Worm (Caenorhabditis elegans) whole organism, L4 larva: Measurements from ENCODE around the gene Y6E2A.1.
"Not testable (repeated sequence)": the region's sequence is repeated elsewhere in the genome, so short reads cannot be mapped to it uniquely, and the experiment has no call there.

ENCODE experiments used
- F26F4.8 ChIP-seq: fragments of 200-800 bp; sonication (Bioruptor generic); conservative IDR thresholded peaks from 2 replicates; pipeline ENCODE4 v1.3.6; 2022; ENCODE audit warnings: missing genetic modification characterization, missing compliant biosample characterization
- F44E2.7 ChIP-seq: fragments of 200-800 bp; sonication (Bioruptor generic); IDR thresholded peaks from 2 replicates; pipeline ENCODE4 v2.1.2; 2022; ENCODE audit warnings: missing genetic modification characterization, missing compliant biosample characterization
- F49E8.2 ChIP-seq: sonication (generic microtip); optimal IDR thresholded peaks from 2 replicates; lab custom pipeline; 2016; ENCODE audit warnings: missing compliant biosample characterization, mild to moderate bottlenecking, missing genetic modification characterization, borderline replicate concordance
- T20F7.1 ChIP-seq: fragments of 200-800 bp; sonication (Bioruptor generic); optimal IDR thresholded peaks from 2 replicates; lab custom pipeline; 2018; ENCODE audit warnings: mild to moderate bottlenecking, missing genetic modification characterization, missing compliant biosample characterization
- T26A8.4 ChIP-seq: fragments of 200-800 bp; sonication (Bioruptor generic); IDR thresholded peaks from 2 replicates; pipeline ENCODE4 v1.3.6; 2022; ENCODE audit warnings: missing genetic modification characterization, missing compliant biosample characterization
- Y48G9A.11 ChIP-seq: fragments of 200-800 bp; sonication (Bioruptor generic); IDR thresholded peaks from 2 replicates; pipeline ENCODE4 v1.3.6; 2022; ENCODE audit warnings: missing genetic modification reagents, missing genetic modification characterization, missing compliant biosample characterization
- Y75B8A.6 ChIP-seq: fragments of 200-800 bp; sonication (Bioruptor generic); IDR thresholded peaks from 2 replicates; pipeline ENCODE4 v1.3.6; 2022; ENCODE audit warnings: missing genetic modification reagents, missing genetic modification characterization, missing compliant biosample characterization
- arid-1 ChIP-seq: fragments of 200-800 bp; sonication (Bioruptor generic); conservative IDR thresholded peaks from 2 replicates; pipeline ENCODE4 v1.3.6; 2022; ENCODE audit warnings: missing genetic modification reagents, missing genetic modification characterization, missing compliant biosample characterization
- attf-4 ChIP-seq: sonication (generic microtip); optimal IDR thresholded peaks from 3 replicates; lab custom pipeline; 2017; ENCODE audit warnings: missing biosample characterization, missing genetic modification characterization
- ceh-62 ChIP-seq: sonication (generic microtip); optimal IDR thresholded peaks from 2 replicates; lab custom pipeline; 2017; ENCODE audit warnings: missing biosample characterization, missing genetic modification characterization
- ceh-82 ChIP-seq: sonication (generic microtip); optimal IDR thresholded peaks from 2 replicates; lab custom pipeline; 2017; ENCODE audit warnings: missing biosample characterization, missing genetic modification characterization
- dpl-1 ChIP-seq: fragments of 150-350 bp; optimal IDR thresholded peaks from 2 replicates; lab custom pipeline; 2014; ENCODE audit warnings: missing biosample characterization, missing genetic modification reagents, missing genetic modification characterization
- egl-27 ChIP-seq: sonication (generic microtip); optimal IDR thresholded peaks from 3 replicates; lab custom pipeline; 2017; ENCODE audit warnings: missing biosample characterization, missing genetic modification reagents, missing genetic modification characterization
- fkh-10 ChIP-seq: fragments of 150-350 bp; optimal IDR thresholded peaks from 2 replicates; lab custom pipeline; 2014; ENCODE audit warnings: missing biosample characterization, missing genetic modification reagents, missing genetic modification characterization
- hif-1 ChIP-seq, 2 experiments: sonication (generic microtip); optimal IDR thresholded peaks; 2 replicates each; lab custom pipeline; 2016 to 2017; ENCODE audit warnings: missing compliant biosample characterization in 2 of 2, missing genetic modification characterization in 2 of 2, missing genetic modification reagents in 2 of 2, missing genotype in 2 of 2, mild to moderate bottlenecking in 1 of 2
- hlh-30 ChIP-seq: sonication (generic microtip); optimal IDR thresholded peaks from 2 replicates; lab custom pipeline; 2017; ENCODE audit warnings: antibody characterized with exemption, mild to moderate bottlenecking, missing genetic modification characterization, missing compliant biosample characterization; ENCODE audit not compliant: insufficient read depth
- jun-1 ChIP-seq: fragments of 150-350 bp; optimal IDR thresholded peaks from 2 replicates; lab custom pipeline; 2014; ENCODE audit warnings: missing biosample characterization, missing genetic modification reagents, missing genetic modification characterization
- lin-29 ChIP-seq: fragments of 200-800 bp; sonication (Bioruptor generic); IDR thresholded peaks from 2 replicates; pipeline ENCODE4 v1.3.6; 2022; ENCODE audit warnings: missing genetic modification reagents, missing genetic modification characterization, missing compliant biosample characterization
- lin-38 ChIP-seq: fragments of 200-800 bp; sonication (Bioruptor generic); IDR thresholded peaks from 2 replicates; pipeline ENCODE4 v1.3.6; 2022; ENCODE audit warnings: missing genetic modification reagents, missing genetic modification characterization, missing compliant biosample characterization
- lir-3 ChIP-seq: sonication (generic microtip); optimal IDR thresholded peaks from 2 replicates; lab custom pipeline; 2016; ENCODE audit warnings: mild to moderate bottlenecking, missing genetic modification characterization, missing compliant biosample characterization
- madf-5 ChIP-seq, 2 experiments: fragments of 200-800 bp; sonication (Bioruptor generic); IDR thresholded peaks; 2 replicates each; pipeline ENCODE4 v1.3.6; 2022; ENCODE audit warnings: missing compliant biosample characterization in 2 of 2, missing genetic modification characterization in 2 of 2
- mdt-29 ChIP-seq: fragments of 200-800 bp; sonication (Bioruptor generic); IDR thresholded peaks from 2 replicates; pipeline ENCODE4 v1.3.6; 2022; ENCODE audit warnings: missing genetic modification reagents, missing genetic modification characterization, missing compliant biosample characterization
- mep-1 ChIP-seq: fragments of 150-350 bp; sonication (generic microtip); optimal IDR thresholded peaks from 3 replicates; lab custom pipeline; 2014; ENCODE audit warnings: missing biosample characterization, missing genetic modification characterization
- mxl-2 ChIP-seq: fragments of 200-800 bp; sonication (Bioruptor generic); conservative IDR thresholded peaks from 2 replicates; pipeline ENCODE4 v1.3.6; 2022; ENCODE audit warnings: missing genetic modification reagents, missing genetic modification characterization, missing compliant biosample characterization
- mxl-3 ChIP-seq: fragments of 200-800 bp; sonication (Bioruptor generic); optimal IDR thresholded peaks from 2 replicates; lab custom pipeline; 2018; ENCODE audit warnings: mild to moderate bottlenecking, missing genetic modification characterization, missing compliant biosample characterization
- nhr-25 ChIP-seq: sonication (generic microtip); optimal IDR thresholded peaks from 2 replicates; lab custom pipeline; 2017; ENCODE audit warnings: missing genetic modification characterization, mild to moderate bottlenecking, missing compliant biosample characterization, antibody characterized with exemption, moderate library complexity, borderline replicate concordance; ENCODE audit not compliant: insufficient read depth
- nhr-6 ChIP-seq: fragments of 150-350 bp; optimal IDR thresholded peaks from 2 replicates; lab custom pipeline; 2014; ENCODE audit warnings: missing biosample characterization, missing genetic modification characterization
- nhr-77 ChIP-seq: fragments of 150-350 bp; optimal IDR thresholded peaks from 2 replicates; lab custom pipeline; 2014; ENCODE audit warnings: missing biosample characterization, missing genetic modification characterization
- pqm-1 ChIP-seq: sonication (generic microtip); optimal IDR thresholded peaks from 2 replicates; lab custom pipeline; 2017; ENCODE audit warnings: missing biosample characterization, missing genetic modification characterization
- saeg-2 ChIP-seq: fragments of 200-800 bp; sonication (Bioruptor generic); IDR thresholded peaks from 2 replicates; pipeline ENCODE4 v1.3.6; 2022; ENCODE audit warnings: missing genetic modification reagents, missing genetic modification characterization, missing compliant biosample characterization
- set-16 ChIP-seq: fragments of 200-800 bp; sonication (Bioruptor generic); IDR thresholded peaks from 2 replicates; pipeline ENCODE4 v1.3.6; 2022; ENCODE audit warnings: missing genetic modification reagents, missing genetic modification characterization, missing compliant biosample characterization
- spr-1 ChIP-seq: sonication (generic microtip); optimal IDR thresholded peaks from 2 replicates; lab custom pipeline; 2016; ENCODE audit warnings: mild to moderate bottlenecking, missing genetic modification characterization, missing compliant biosample characterization
- spr-3 ChIP-seq: fragments of 200-800 bp; sonication (Bioruptor generic); optimal IDR thresholded peaks from 2 replicates; lab custom pipeline; 2018; ENCODE audit warnings: mild to moderate bottlenecking, missing genetic modification characterization, missing compliant biosample characterization
- tag-97 ChIP-seq: fragments of 200-800 bp; sonication (Bioruptor generic); IDR thresholded peaks from 2 replicates; pipeline ENCODE4 v1.3.6; 2022; ENCODE audit warnings: missing genetic modification characterization, missing compliant biosample characterization
- zag-1 ChIP-seq: fragments of 150-350 bp; optimal IDR thresholded peaks from 2 replicates; lab custom pipeline; 2014; ENCODE audit warnings: missing biosample characterization, missing genetic modification characterization
- zfp-2 ChIP-seq: sonication (generic microtip); optimal IDR thresholded peaks from 2 replicates; lab custom pipeline; 2016; ENCODE audit warnings: mild to moderate bottlenecking, missing genetic modification characterization, missing compliant biosample characterization
- ztf-7 ChIP-seq: fragments of 150-350 bp; optimal IDR thresholded peaks from 2 replicates; lab custom pipeline; 2014; ENCODE audit warnings: missing biosample characterization, missing genetic modification characterization

Y6E2A.1 gene

DNA sequence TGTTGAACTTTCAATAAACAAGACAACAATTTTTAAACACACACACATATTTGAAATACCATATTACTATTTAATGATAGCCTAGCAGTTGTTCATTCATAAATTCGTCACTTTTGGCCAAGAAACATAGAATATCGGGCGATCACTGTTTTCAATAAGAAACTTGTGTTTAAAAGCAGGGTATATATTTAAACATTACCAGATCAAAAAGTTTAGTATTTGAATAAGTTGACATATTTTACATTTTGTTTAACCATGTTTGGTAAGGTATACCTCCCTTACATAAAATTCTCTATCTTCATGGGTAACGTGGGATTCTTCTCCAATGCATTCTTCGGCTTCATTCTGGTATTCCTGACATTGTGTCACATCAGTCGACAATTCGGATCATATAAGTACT is 44.4 kb upstream of the Y6E2A.1 start, which contains the start of gene str-8:
Gene str-8, plus strand, starts transcription at position 301 of the 400 bp plus-strand sequence.
- not testable (repeated sequence) for TF ChIP-seq T20F7.1 (GFP tag; lab: Kevin White, UChicago); set-16 (GFP tag; lab: Robert Waterston, UW); nhr-25 (tag; lab: Kevin White, UChicago)

- TF ChIP-seq T26A8.4, Y48G9A.11, mdt-29 (GFP tag; lab: Robert Waterston, UW): not testable (repeated sequence)
Measured at ce11 chrV:15752941-15753340, 42.6 kb upstream of the Y6E2A.1 start, which contains the start of gene str-5. str-5 (plus strand) TSS chrV:15753241.

- TF ChIP-seq ceh-82 (tag; lab: Kevin White, UChicago) (no peak), lin-38 (GFP tag; lab: Robert Waterston, UW) (no peak), nhr-77 (tag; lab: Kevin White, UChicago) (no peak), spr-3 (GFP tag; lab: Kevin White, UChicago) (no peak), tag-97 (no peak), lin-29 (GFP tag; lab: Robert Waterston, UW) (no peak), T26A8.4 (GFP tag; lab: Robert Waterston, UW) (no peak), F44E2.7 (GFP tag; lab: Robert Waterston, UW) (no peak), Y75B8A.6 (no peak), mep-1 (tag; lab: Kevin White, UChicago) (no peak), lir-3 (no peak), mxl-3 (GFP tag; lab: Kevin White, UChicago) (no peak), mxl-2 (GFP tag; lab: Robert Waterston, UW) (no peak), egl-27 (tag; lab: Kevin White, UChicago) (no peak), attf-4 (tag; lab: Kevin White, UChicago) (no peak), ztf-7 (no peak), spr-1 (tag; lab: Kevin White, UChicago) (no peak)
Measured at ce11 chrV:15752049-15752448, 41.7 kb upstream of the Y6E2A.1 start, which contains the start of gene str-43. str-43 (minus strand) TSS chrV:15752149.

- TF ChIP-seq ceh-82 (tag; lab: Kevin White, UChicago): no peak
- no peak for TF ChIP-seq nhr-6 (tag; lab: Kevin White, UChicago)
- no peak for TF ChIP-seq jun-1 (tag; lab: Kevin White, UChicago)
- TF ChIP-seq zag-1: no peak
- TF ChIP-seq madf-5 (GFP tag; IDR thresholded peaks at IDR 0.05; lab: Robert Waterston, UW): no peak
- no peak for TF ChIP-seq arid-1 (GFP tag; lab: Robert Waterston, UW)
- TF ChIP-seq fkh-10: no peak
- no peak for TF ChIP-seq tag-97
- no peak for TF ChIP-seq pqm-1 (tag; lab: Kevin White, UChicago)
- TF ChIP-seq nhr-25 (tag; lab: Kevin White, UChicago): no peak
- TF ChIP-seq ceh-62 (tag; lab: Kevin White, UChicago): no peak
- no peak for TF ChIP-seq saeg-2 (GFP tag; lab: Robert Waterston, UW)
- TF ChIP-seq zfp-2: no peak
- TF ChIP-seq hlh-30: no peak
- TF ChIP-seq F26F4.8 (GFP tag; lab: Robert Waterston, UW): no peak
- no peak for TF ChIP-seq dpl-1 (GFP tag; lab: Kevin White, UChicago)
- no peak for TF ChIP-seq F49E8.2
- no peak for TF ChIP-seq hif-1 (tag; optimal IDR thresholded peaks at IDR 0.05; lab: Kevin White, UChicago)
Measured at ce11 chrV:15750130-15750529, 39.8 kb upstream of the Y6E2A.1 start, which contains the start of gene str-6. str-6 (minus strand) TSS chrV:15750230.
